Fruit fly (Drosophila melanogaster) whole organism, wandering third instar larva: ENCODE data around the gene miple2.

ENCODE experiments used
- Abd-B ChIP-seq: fragments of >200 bp; optimal IDR thresholded peaks from 2 replicates; lab custom pipeline; 2017; ENCODE audit warnings: missing biosample characterization, missing genetic modification characterization
- CrebA ChIP-seq: fragments of 200-800 bp; sonication (Bioruptor generic); optimal IDR thresholded peaks from 2 replicates; lab custom pipeline; 2016; ENCODE audit warnings: missing biosample characterization, mild to moderate bottlenecking, missing genetic modification characterization, borderline replicate concordance
- Dfd ChIP-seq: fragments of >200 bp; optimal IDR thresholded peaks from 2 replicates; lab custom pipeline; 2017; ENCODE audit warnings: missing biosample characterization, missing genetic modification characterization
- Dif ChIP-seq: fragments of 200-275, 200-300 bp; sonication (Bioruptor generic); optimal IDR thresholded peaks from 2 replicates; lab custom pipeline; 2018; ENCODE audit warnings: missing biosample characterization, missing genetic modification characterization; ENCODE audit not compliant: partially characterized antibody
- GATAd ChIP-seq: sonication (Bioruptor generic); optimal IDR thresholded peaks from 2 replicates; lab custom pipeline; 2016; ENCODE audit warnings: missing biosample characterization, missing genetic modification characterization
- Mio ChIP-seq: sonication (Bioruptor generic); optimal IDR thresholded peaks from 2 replicates; lab custom pipeline; 2016; ENCODE audit warnings: missing biosample characterization, missing genetic modification characterization
- Myc ChIP-seq: fragments of >200 bp; optimal IDR thresholded peaks from 2 replicates; lab custom pipeline; 2017
- Vsx2 ChIP-seq: fragments of 200-300, 225-300 bp; sonication (Bioruptor generic); optimal IDR thresholded peaks from 2 replicates; lab custom pipeline; 2018; ENCODE audit warnings: missing biosample characterization, missing genetic modification characterization; ENCODE audit not compliant: partially characterized antibody
- br ChIP-seq: fragments of 200-800 bp; sonication (Bioruptor generic); optimal IDR thresholded peaks from 2 replicates; lab custom pipeline; 2016; ENCODE audit warnings: missing biosample characterization, missing genetic modification characterization
- ey ChIP-seq: fragments of 200-800 bp; sonication (Bioruptor generic); optimal IDR thresholded peaks from 2 replicates; lab custom pipeline; 2016; ENCODE audit warnings: missing biosample characterization, missing genetic modification characterization
- lola ChIP-seq: fragments of >200 bp; optimal IDR thresholded peaks from 2 replicates; lab custom pipeline; 2017; ENCODE audit warnings: missing biosample characterization, missing genetic modification characterization
- rgr ChIP-seq: fragments of 200-800 bp; sonication (Bioruptor generic); optimal IDR thresholded peaks from 3 replicates; lab custom pipeline; 2016; ENCODE audit warnings: missing biosample characterization, mild to moderate bottlenecking, missing genetic modification characterization
- sv ChIP-seq: fragments of 200-800 bp; sonication (Bioruptor generic); optimal IDR thresholded peaks from 3 replicates; lab custom pipeline; 2016; ENCODE audit warnings: missing biosample characterization, missing genetic modification characterization
- tai ChIP-seq: sonication (Bioruptor generic); optimal IDR thresholded peaks from 2 replicates; lab custom pipeline; 2016; ENCODE audit warnings: missing biosample characterization, missing genetic modification characterization

DNA sequence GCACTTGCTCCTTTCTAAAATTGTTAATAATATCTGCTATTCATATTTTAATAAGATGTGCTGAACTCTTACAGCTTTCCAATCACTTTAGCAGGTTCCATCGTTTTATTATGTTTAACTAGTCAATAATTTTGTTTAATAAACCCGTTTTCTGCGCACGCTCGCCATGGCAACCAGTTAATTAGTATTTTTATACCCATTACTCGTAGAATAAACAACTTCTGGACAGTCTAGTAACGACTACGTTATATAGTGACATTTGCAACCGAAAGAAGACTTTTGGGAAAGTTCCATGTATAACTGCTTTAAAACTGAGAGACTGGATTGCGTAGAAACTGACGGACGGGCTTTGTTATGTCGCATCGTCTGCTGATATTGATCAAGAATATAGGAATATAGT is 37.7 kb upstream of the miple2 start, which contains the start of gene CG34453:
- no peak for TF ChIP-seq br (GFP tag; lab: Kevin White, UChicago)
- no peak for TF ChIP-seq Myc (lab: Kevin White, UChicago)
- no peak for TF ChIP-seq Abd-B
- no peak for TF ChIP-seq lola (GFP tag; lab: Kevin White, UChicago)
- no peak for TF ChIP-seq Vsx2 (GFP tag; lab: Kevin White, UChicago)
- no peak for TF ChIP-seq GATAd
- TF ChIP-seq Dif, result no peak
- TF ChIP-seq CrebA, result no peak
- no peak for TF ChIP-seq rgr
- TF ChIP-seq sv (GFP tag; lab: Kevin White, UChicago), result no peak
- no peak for TF ChIP-seq Mio (GFP tag; lab: Kevin White, UChicago)
- no peak for TF ChIP-seq tai (GFP tag; lab: Kevin White, UChicago)
- no peak for TF ChIP-seq Dfd (GFP tag; lab: Kevin White, UChicago)
- TF ChIP-seq ey (GFP tag; lab: Kevin White, UChicago), result no peak
